Worm (Caenorhabditis elegans) whole organism, midembryonic: ENCODE results near the gene srz-23.
"Not testable (repeated sequence)": the region's sequence is repeated elsewhere in the genome, so short reads cannot be mapped to it uniquely, and the experiment has no call there.

Source experiments
- T22C8.4 ChIP-seq: fragments of 200-800 bp; sonication (Bioruptor generic); IDR thresholded peaks from 2 replicates; pipeline ENCODE4 v1.3.6; 2022; ENCODE audit warnings: missing genetic modification characterization, missing compliant biosample characterization
- cog-1 ChIP-seq: sonication (generic microtip); optimal IDR thresholded peaks from 2 replicates; lab custom pipeline; 2016; ENCODE audit warnings: missing genetic modification characterization, missing compliant biosample characterization
- flt-1 ChIP-seq: fragments of 200-800 bp; sonication (Bioruptor generic); IDR thresholded peaks from 2 replicates; pipeline ENCODE4 v1.3.6; 2022; ENCODE audit warnings: missing genetic modification characterization, missing compliant biosample characterization
- klf-2 ChIP-seq: fragments of 200-800 bp; sonication (Bioruptor generic); conservative IDR thresholded peaks from 2 replicates; pipeline ENCODE4 v1.3.6; 2022; ENCODE audit warnings: missing genetic modification reagents, missing genetic modification characterization, missing compliant biosample characterization
- med-1 ChIP-seq: sonication (generic microtip); optimal IDR thresholded peaks from 2 replicates; lab custom pipeline; 2017; ENCODE audit warnings: missing genetic modification characterization, mild to moderate bottlenecking, missing compliant biosample characterization, antibody characterized with exemption, missing genetic modification reagents; ENCODE audit not compliant: insufficient read depth
- ref-1 ChIP-seq: fragments of 200-800 bp; sonication (Bioruptor generic); conservative IDR thresholded peaks from 2 replicates; pipeline ENCODE4 v1.3.6; 2022; ENCODE audit warnings: missing genetic modification reagents, missing genetic modification characterization, missing compliant biosample characterization
- tab-1 ChIP-seq: fragments of 200-800 bp; sonication (Bioruptor generic); IDR thresholded peaks from 2 replicates; pipeline ENCODE4 v1.3.6; 2022; ENCODE audit warnings: missing genetic modification characterization, missing compliant biosample characterization
- ztf-23 ChIP-seq: fragments of 200-800 bp; sonication (Bioruptor generic); IDR thresholded peaks from 2 replicates; pipeline ENCODE4 v1.3.6; 2022; ENCODE audit warnings: missing genetic modification reagents, missing genetic modification characterization, missing compliant biosample characterization
- ztf-29 ChIP-seq: fragments of 200-800 bp; sonication (Bioruptor generic); IDR thresholded peaks from 2 replicates; pipeline ENCODE4 v1.3.6; 2022; ENCODE audit warnings: missing genetic modification reagents, missing genetic modification characterization, missing compliant biosample characterization

Gene srz-23

DNA sequence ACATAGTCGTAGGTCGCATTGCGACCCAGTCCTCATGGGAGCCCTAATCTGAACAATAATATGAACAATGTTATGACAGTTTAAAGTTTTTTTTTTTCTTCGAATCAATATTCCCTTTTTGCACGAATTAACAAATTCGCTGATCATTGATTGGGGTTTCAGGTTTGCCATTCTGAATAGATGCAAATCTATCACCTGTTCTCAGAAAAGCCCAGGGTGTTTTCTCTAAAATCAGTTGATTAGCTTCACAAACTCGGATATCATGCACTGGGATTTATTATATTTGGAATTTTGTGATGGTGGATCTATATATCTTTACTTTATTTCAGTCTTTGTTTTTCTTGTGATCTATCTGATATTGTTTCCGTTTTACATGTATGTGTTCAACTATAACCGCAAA lies at the start of gene srz-23:
TSS of gene srz-23 (plus strand) at position 263 of the 400 bp plus-strand sequence.
- no peak for TF ChIP-seq klf-2 (GFP tag; lab: Robert Waterston, UW)
- TF ChIP-seq flt-1 (GFP tag; lab: Robert Waterston, UW), result no peak
- TF ChIP-seq med-1, result no peak
- TF ChIP-seq tab-1 (GFP tag; lab: Robert Waterston, UW), result no peak
- TF ChIP-seq T22C8.4 (GFP tag; lab: Robert Waterston, UW), result no peak
- TF ChIP-seq ztf-29 (GFP tag; lab: Robert Waterston, UW), result no peak
- no peak for TF ChIP-seq ztf-23 (GFP tag; lab: Robert Waterston, UW)
- TF ChIP-seq cog-1 (tag; lab: Kevin White, UChicago), result no peak

DNA sequence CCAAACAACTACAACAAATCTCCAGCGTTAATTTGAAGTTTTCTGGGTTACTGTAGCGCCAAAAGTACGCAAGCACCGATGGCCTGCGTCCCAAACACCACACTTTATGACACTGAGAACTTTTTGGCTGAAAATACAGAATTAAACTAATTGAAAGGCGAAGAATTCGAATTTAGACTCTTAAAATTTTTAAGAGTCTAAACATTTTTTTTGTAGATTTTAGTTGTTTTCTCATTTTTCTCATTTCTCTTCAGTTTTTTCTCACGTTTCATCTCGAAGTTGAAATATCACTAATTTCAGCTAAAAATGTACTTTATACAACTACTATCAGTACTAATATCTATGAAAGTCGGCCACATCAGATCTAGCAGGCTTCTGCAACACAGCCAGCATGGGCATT lies 38.0 kb upstream of the srz-23 start, which contains the start of gene lgc-9:
TSS of gene lgc-9 (plus strand) at position 301 of the 400 bp plus-strand sequence.
- TF ChIP-seq klf-2 (GFP tag; lab: Robert Waterston, UW), result no peak
- no peak for TF ChIP-seq T22C8.4 (GFP tag; lab: Robert Waterston, UW)
- TF ChIP-seq tab-1 (GFP tag; lab: Robert Waterston, UW), result no peak

DNA sequence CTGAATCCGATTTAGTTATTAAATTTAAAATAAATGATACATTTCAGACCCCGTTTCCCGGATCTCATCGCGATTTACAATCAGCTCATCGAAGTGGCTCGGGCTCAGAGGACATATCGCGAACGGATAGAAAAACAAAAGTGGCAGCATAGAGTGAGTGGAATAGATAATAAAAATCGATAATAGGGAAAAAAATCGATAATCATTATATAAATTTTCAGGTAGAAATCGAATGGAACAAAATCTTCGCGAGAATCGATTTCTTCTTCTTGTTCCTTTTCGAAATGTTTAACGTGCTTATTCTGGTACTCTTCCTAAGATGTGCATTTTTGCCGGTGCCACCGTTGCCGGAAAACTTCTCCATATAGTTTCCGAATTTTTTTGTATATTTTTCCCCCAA lies 34.7 kb upstream of the srz-23 start:
- no peak for TF ChIP-seq flt-1 (GFP tag; lab: Robert Waterston, UW)
- peak; percentile 59; the same call in 1 of the 2 replicates for TF ChIP-seq T22C8.4 (GFP tag; lab: Robert Waterston, UW)

DNA sequence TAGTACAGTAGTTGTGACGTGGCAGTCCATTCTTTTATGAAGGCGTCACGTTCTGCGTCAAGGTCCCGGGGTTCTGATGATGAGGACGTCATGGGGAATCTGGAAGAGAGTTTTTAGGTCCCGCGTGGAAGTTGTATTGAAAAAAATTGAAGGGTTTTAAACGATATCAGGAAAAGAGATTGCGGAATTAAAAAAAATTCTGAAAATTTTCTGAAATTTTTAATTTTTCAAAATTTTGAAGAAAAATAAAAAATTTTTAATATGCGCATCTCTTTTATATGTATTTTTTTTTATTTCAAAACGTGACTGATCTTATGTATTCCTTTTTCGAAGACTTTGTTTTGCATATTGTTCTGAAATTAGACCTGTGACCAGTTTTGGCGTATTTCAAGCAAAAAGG lies 30.9 kb upstream of the srz-23 start, which contains the start of gene C04C3.6:
TSS of gene C04C3.6 (minus strand) at position 101 of the 400 bp plus-strand sequence.
- TF ChIP-seq ztf-29 (GFP tag; lab: Robert Waterston, UW), result no peak
- TF ChIP-seq T22C8.4 (GFP tag; lab: Robert Waterston, UW), result no peak
- no peak for TF ChIP-seq ref-1 (GFP tag; lab: Robert Waterston, UW)
- TF ChIP-seq cog-1 (tag; lab: Kevin White, UChicago), result no peak
- TF ChIP-seq med-1, result no peak
- no peak for TF ChIP-seq flt-1 (GFP tag; lab: Robert Waterston, UW)
- no peak for TF ChIP-seq ztf-23 (GFP tag; lab: Robert Waterston, UW)
- no peak for TF ChIP-seq tab-1 (GFP tag; lab: Robert Waterston, UW)
- no peak for TF ChIP-seq klf-2 (GFP tag; lab: Robert Waterston, UW)

DNA sequence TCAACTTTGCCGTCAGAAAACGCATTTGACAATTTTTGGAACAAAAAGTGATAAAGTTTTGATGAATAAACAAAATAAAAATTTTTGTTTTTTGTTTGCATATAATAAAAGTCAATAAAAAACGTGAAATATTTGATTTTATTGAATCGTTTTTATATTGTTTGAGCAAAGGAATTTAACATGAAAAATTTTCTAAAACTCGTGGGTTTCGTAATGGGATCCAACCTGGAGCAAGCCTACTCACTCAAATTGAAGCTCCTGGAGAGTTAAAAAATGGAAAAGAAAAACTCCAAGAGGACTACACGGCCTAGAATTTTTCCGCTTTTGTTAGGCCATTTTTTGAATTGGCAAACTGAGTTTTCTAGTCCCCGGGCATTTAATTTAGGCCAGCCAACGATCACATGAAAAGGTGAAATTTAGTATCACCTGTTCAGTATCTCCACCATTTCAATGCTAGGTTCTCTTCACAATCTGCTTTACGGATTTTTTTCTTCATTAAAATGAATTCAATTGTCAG lies 24.9 kb upstream of the srz-23 start, which contains the start of the genes C04C3.9 and srz-60:
TSS of gene C04C3.9 (minus strand) at position 101 of the 517 bp plus-strand sequence.
TSS of gene srz-60 (plus strand) at position 467 of the 517 bp plus-strand sequence.
- no peak for TF ChIP-seq ref-1 (GFP tag; lab: Robert Waterston, UW)
- TF ChIP-seq ztf-23 (GFP tag; lab: Robert Waterston, UW), result no peak
- TF ChIP-seq med-1, result no peak
- TF ChIP-seq ztf-29 (GFP tag; lab: Robert Waterston, UW), result no peak
- no peak for TF ChIP-seq cog-1 (tag; lab: Kevin White, UChicago)
- TF ChIP-seq T22C8.4 (GFP tag; lab: Robert Waterston, UW), result no peak
- TF ChIP-seq klf-2 (GFP tag; lab: Robert Waterston, UW), result no peak
- no peak for TF ChIP-seq tab-1 (GFP tag; lab: Robert Waterston, UW)
- TF ChIP-seq flt-1 (GFP tag; lab: Robert Waterston, UW), result no peak

DNA sequence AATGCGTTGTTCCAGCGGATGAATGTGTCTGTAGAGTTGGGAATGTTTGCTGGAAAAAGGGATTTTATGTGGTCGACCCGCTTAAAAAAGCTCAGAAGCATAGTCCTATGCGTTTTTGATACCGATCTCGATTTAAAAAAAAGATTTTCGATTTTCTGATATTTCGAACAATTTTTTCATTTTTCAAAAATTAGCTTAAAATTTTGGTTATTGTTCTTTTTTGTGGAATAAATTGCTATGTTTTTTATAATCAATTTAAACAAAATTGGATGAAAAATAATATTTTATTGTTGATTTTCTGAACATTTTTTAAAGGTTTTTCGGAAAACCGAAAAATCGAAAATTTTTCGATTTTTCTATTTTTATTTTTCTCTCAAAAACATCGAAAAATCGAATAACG lies 20.0 kb upstream of the srz-23 start, which contains the start of gene C04C3.7:
TSS of gene C04C3.7 (minus strand) at position 101 of the 400 bp plus-strand sequence.
- TF ChIP-seq cog-1 (tag; lab: Kevin White, UChicago); klf-2 (GFP tag; lab: Robert Waterston, UW); flt-1 (GFP tag; lab: Robert Waterston, UW): not testable (repeated sequence)

DNA sequence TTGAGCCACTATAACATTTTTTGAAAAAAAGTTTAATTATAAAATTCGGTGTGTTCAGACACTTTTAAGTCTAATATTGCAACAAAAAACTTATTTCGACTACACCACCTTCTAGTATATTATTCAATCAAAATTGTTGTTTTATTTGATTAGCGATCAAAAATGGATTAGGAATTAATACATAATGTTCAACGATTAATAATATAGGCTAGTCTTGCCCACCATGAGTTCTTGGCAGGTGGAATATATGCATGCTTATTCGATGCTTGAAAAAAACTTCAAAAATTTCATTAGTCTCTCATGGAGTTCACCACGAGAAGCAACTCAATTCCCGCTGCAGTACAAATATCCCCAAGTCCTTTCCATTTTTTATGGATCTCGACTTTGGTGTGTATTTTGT lies 17.4 kb upstream of the srz-23 start, which contains the start of gene srz-32:
TSS of gene srz-32 (plus strand) at position 301 of the 400 bp plus-strand sequence.
- TF ChIP-seq ztf-23 (GFP tag; lab: Robert Waterston, UW), result no peak
- no peak for TF ChIP-seq T22C8.4 (GFP tag; lab: Robert Waterston, UW)
- no peak for TF ChIP-seq ref-1 (GFP tag; lab: Robert Waterston, UW)
- no peak for TF ChIP-seq ztf-29 (GFP tag; lab: Robert Waterston, UW)
- no peak for TF ChIP-seq tab-1 (GFP tag; lab: Robert Waterston, UW)
- no peak for TF ChIP-seq cog-1 (tag; lab: Kevin White, UChicago)
- TF ChIP-seq klf-2 (GFP tag; lab: Robert Waterston, UW), result no peak
- TF ChIP-seq flt-1 (GFP tag; lab: Robert Waterston, UW), result no peak
- TF ChIP-seq med-1, result no peak

DNA sequence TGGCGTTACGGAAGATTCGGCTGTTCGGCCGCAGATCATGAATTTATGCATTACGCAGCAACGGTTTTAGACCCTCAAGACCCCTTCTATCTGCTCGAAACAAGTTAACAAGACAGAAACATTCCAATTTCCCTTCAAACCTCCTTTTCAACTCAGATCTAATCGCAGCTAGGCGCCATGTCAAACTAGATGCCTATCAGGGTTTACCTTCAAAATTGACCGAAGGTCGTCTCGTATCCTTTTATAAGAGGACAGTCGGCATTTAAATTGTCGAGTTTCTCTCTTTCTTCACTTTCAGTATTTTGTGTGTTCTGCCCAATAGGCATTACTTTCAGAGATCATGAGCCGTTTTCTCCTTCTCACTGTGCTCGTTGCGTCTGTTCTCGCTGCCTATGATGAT lies 15.4 kb upstream of the srz-23 start, which contains the start of gene grd-13:
TSS of gene grd-13 (plus strand) at position 291 of the 400 bp plus-strand sequence.
- TF ChIP-seq tab-1 (GFP tag; lab: Robert Waterston, UW) (no peak), ztf-29 (GFP tag; lab: Robert Waterston, UW) (no peak), med-1 (no peak), T22C8.4 (GFP tag; lab: Robert Waterston, UW) (no peak), flt-1 (GFP tag; lab: Robert Waterston, UW) (no peak), ztf-23 (GFP tag; lab: Robert Waterston, UW) (no peak), ref-1 (GFP tag; lab: Robert Waterston, UW) (no peak), klf-2 (GFP tag; lab: Robert Waterston, UW) (no peak), cog-1 (tag; lab: Kevin White, UChicago) (no peak)

DNA sequence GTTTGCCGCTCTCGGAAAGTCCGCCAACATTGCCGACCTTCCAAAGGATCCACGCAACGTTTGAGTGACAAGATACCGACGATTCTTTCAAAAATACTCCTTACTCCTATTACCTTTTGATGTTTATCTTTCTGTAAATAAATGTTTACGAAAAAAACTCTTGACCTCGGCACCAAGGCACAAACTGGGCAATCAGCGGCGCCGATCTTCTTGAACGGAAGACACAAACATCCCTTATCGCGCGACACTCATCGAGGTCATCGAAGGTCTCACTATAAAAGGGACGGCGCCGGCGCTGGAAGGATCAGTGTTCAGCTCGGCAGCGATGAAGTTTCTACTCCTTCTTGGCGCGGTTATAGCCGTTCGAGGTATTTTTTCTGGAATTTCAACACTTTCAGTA lies 14.1 kb upstream of the srz-23 start, which contains the start of gene grd-3:
TSS of gene grd-3 (plus strand) at position 302 of the 400 bp plus-strand sequence.
- TF ChIP-seq ztf-29 (GFP tag; lab: Robert Waterston, UW) (no peak), flt-1 (GFP tag; lab: Robert Waterston, UW) (no peak), med-1 (no peak), tab-1 (GFP tag; lab: Robert Waterston, UW) (no peak), klf-2 (GFP tag; lab: Robert Waterston, UW) (no peak), ztf-23 (GFP tag; lab: Robert Waterston, UW) (no peak), T22C8.4 (GFP tag; lab: Robert Waterston, UW) (no peak), ref-1 (GFP tag; lab: Robert Waterston, UW) (no peak), cog-1 (tag; lab: Kevin White, UChicago) (no peak)
